Worm (Caenorhabditis elegans) whole organism, L2 larva: ENCODE data around the gene T01C3.2.

Experiments used
- C34F6.9 ChIP-seq: fragments of 150-350 bp; optimal IDR thresholded peaks from 2 replicates; lab custom pipeline; 2014; ENCODE audit warnings: missing biosample characterization, missing genetic modification characterization
- F13H6.1 ChIP-seq: sonication (generic microtip); optimal IDR thresholded peaks from 2 replicates; lab custom pipeline; 2016; ENCODE audit warnings: missing genetic modification characterization, missing compliant biosample characterization
- ZK546.5 ChIP-seq: sonication (generic microtip); optimal IDR thresholded peaks from 2 replicates; lab custom pipeline; 2017; ENCODE audit warnings: missing biosample characterization, missing genetic modification characterization
- alr-1 ChIP-seq: fragments of 150-350 bp; optimal IDR thresholded peaks from 2 replicates; lab custom pipeline; 2014; ENCODE audit warnings: missing biosample characterization, missing genetic modification characterization
- ama-1 ChIP-seq: fragments of 150-350 bp; optimal IDR thresholded peaks from 2 replicates; lab custom pipeline; 2018; ENCODE audit warnings: inconsistent platforms
- ceh-16 ChIP-seq: fragments of 150-350 bp; optimal IDR thresholded peaks from 2 replicates; lab custom pipeline; 2014; ENCODE audit warnings: missing biosample characterization, missing genetic modification characterization
- elt-3 ChIP-seq: sonication (generic microtip); optimal IDR thresholded peaks from 2 replicates; lab custom pipeline; 2017; ENCODE audit warnings: missing biosample characterization, missing genetic modification characterization
- gmeb-1 ChIP-seq: fragments of 150-350 bp; optimal IDR thresholded peaks from 2 replicates; lab custom pipeline; 2014; ENCODE audit warnings: missing biosample characterization, missing genetic modification characterization
- lsy-2 ChIP-seq, 2 experiments: fragments of 150-350 bp in 1 of 2; sonication (generic microtip) in 1 of 2; optimal IDR thresholded peaks; 2 replicates each; lab custom pipeline; 2014 to 2017; ENCODE audit warnings: missing biosample characterization in 2 of 2, missing genetic modification characterization in 2 of 2
- mab-5 ChIP-seq: fragments of 150-350 bp; optimal IDR thresholded peaks from 2 replicates; lab custom pipeline; 2014; ENCODE audit warnings: missing biosample characterization, missing genetic modification characterization
- mbf-1 ChIP-seq: sonication (generic microtip); optimal IDR thresholded peaks from 2 replicates; lab custom pipeline; 2017; ENCODE audit warnings: missing biosample characterization, missing genetic modification characterization
- nhr-10 ChIP-seq: sonication (generic microtip); optimal IDR thresholded peaks from 2 replicates; lab custom pipeline; 2017; ENCODE audit warnings: missing biosample characterization, missing genetic modification characterization
- nhr-11 ChIP-seq: fragments of 150-350 bp; optimal IDR thresholded peaks from 2 replicates; lab custom pipeline; 2014; ENCODE audit warnings: missing biosample characterization, missing genetic modification characterization
- nhr-12 ChIP-seq: fragments of 150-350 bp; optimal IDR thresholded peaks from 2 replicates; lab custom pipeline; 2014; ENCODE audit warnings: missing biosample characterization, missing genetic modification characterization
- nhr-129 ChIP-seq: fragments of 150-350 bp; optimal IDR thresholded peaks from 2 replicates; lab custom pipeline; 2014; ENCODE audit warnings: missing biosample characterization, missing genetic modification characterization
- nhr-23 ChIP-seq: fragments of 150-350 bp; optimal IDR thresholded peaks from 2 replicates; lab custom pipeline; 2014; ENCODE audit warnings: missing biosample characterization, missing genetic modification reagents, missing genetic modification characterization
- nhr-77 ChIP-seq: fragments of 150-350 bp; optimal IDR thresholded peaks from 2 replicates; lab custom pipeline; 2014; ENCODE audit warnings: missing biosample characterization, missing genetic modification characterization
- peb-1 ChIP-seq: fragments of 150-350 bp; optimal IDR thresholded peaks from 2 replicates; lab custom pipeline; 2014; ENCODE audit warnings: missing biosample characterization, missing genetic modification characterization
- sem-4 ChIP-seq: fragments of 150-350 bp; optimal IDR thresholded peaks from 2 replicates; lab custom pipeline; 2014; ENCODE audit warnings: missing biosample characterization, missing genetic modification reagents, missing genetic modification characterization
- sma-3 ChIP-seq: sonication (generic microtip); optimal IDR thresholded peaks from 2 replicates; lab custom pipeline; 2016; ENCODE audit warnings: missing genetic modification reagents, missing genetic modification characterization, missing compliant biosample characterization
- sma-9 ChIP-seq, 2 experiments: fragments of 150-350 bp in 1 of 2; sonication (generic microtip) in 1 of 2; optimal IDR thresholded peaks; 2 replicates each; lab custom pipeline; 2014 to 2016; ENCODE audit warnings: missing genetic modification characterization in 2 of 2, mild to moderate bottlenecking in 1 of 2, missing biosample characterization in 1 of 2, missing compliant biosample characterization in 1 of 2, missing genetic modification reagents in 1 of 2, moderate library complexity in 1 of 2
- unc-55 ChIP-seq: fragments of 150-350 bp; sonication (generic microtip); optimal IDR thresholded peaks from 3 replicates; lab custom pipeline; 2014; ENCODE audit warnings: missing biosample characterization, missing genetic modification reagents, missing genetic modification characterization
- unc-62 ChIP-seq: fragments of 150-350 bp; optimal IDR thresholded peaks from 2 replicates; lab custom pipeline; 2014; ENCODE audit warnings: missing biosample characterization, missing genetic modification reagents, missing genetic modification characterization
- zag-1 ChIP-seq: fragments of 150-350 bp; optimal IDR thresholded peaks from 2 replicates; lab custom pipeline; 2014; ENCODE audit warnings: missing biosample characterization, missing genetic modification characterization
- ztf-1 ChIP-seq: fragments of 200-800 bp; sonication (Bioruptor generic); conservative IDR thresholded peaks from 2 replicates; pipeline ENCODE4 v1.3.6; 2022; ENCODE audit warnings: missing genetic modification characterization, missing compliant biosample characterization
- ztf-11 ChIP-seq: sonication (generic microtip); optimal IDR thresholded peaks from 2 replicates; lab custom pipeline; 2017; ENCODE audit warnings: missing biosample characterization, missing genetic modification characterization
- ztf-4 ChIP-seq: fragments of 150-350 bp; optimal IDR thresholded peaks from 2 replicates; lab custom pipeline; 2014; ENCODE audit warnings: missing biosample characterization, missing genetic modification characterization

The T01C3.2 gene

ce11 chrV:15013328-15013727, 22.4 kb downstream of the T01C3.2 start:
- TF ChIP-seq C34F6.9 (tag; lab: Kevin White, UChicago) (no peak), ztf-4 (tag; lab: Kevin White, UChicago) (no peak), ztf-1 (GFP tag; lab: Robert Waterston, UW) (no peak), sem-4 (tag; lab: Kevin White, UChicago) (no peak)

ce11 chrV:15014164-15014563, 23.2 kb downstream of the T01C3.2 start, which contains the start of gene obr-2:
obr-2 (minus strand) TSS chrV:15014264.
- TF ChIP-seq lsy-2 (tag; optimal IDR thresholded peaks at IDR 0.05; lab: Kevin White, UChicago) (no peak), elt-3 (tag; lab: Kevin White, UChicago) (no peak), ama-1 (lab: Kevin White, UChicago) (no peak), C34F6.9 (tag; lab: Kevin White, UChicago) (no peak), mbf-1 (no peak), sma-3 (no peak), ZK546.5 (no peak), gmeb-1 (tag; lab: Kevin White, UChicago) (no peak), nhr-23 (no peak), sma-9 (GFP tag; optimal IDR thresholded peaks at IDR 0.05; lab: Kevin White, UChicago) (no peak), sma-9 (tag; optimal IDR thresholded peaks at IDR 0.05; lab: Kevin White, UChicago) (no peak), ztf-11 (tag; lab: Kevin White, UChicago) (no peak)

ce11 chrV:15015799-15016198, 24.8 kb downstream of the T01C3.2 start:
- no peak for TF ChIP-seq nhr-77 (tag; lab: Kevin White, UChicago)
- TF ChIP-seq sma-9 (GFP tag; optimal IDR thresholded peaks at IDR 0.05; lab: Kevin White, UChicago) = peak; percentile 33
- TF ChIP-seq sma-9 (tag; optimal IDR thresholded peaks at IDR 0.05; lab: Kevin White, UChicago) = no peak

ce11 chrV:15016795-15017429, 25.9 kb downstream of the T01C3.2 start:
- TF ChIP-seq nhr-129 = peak; percentile 31
- TF ChIP-seq mab-5 = no peak
- peak; percentile 4 for TF ChIP-seq F13H6.1 (tag; lab: Kevin White, UChicago)

- TF ChIP-seq gmeb-1 (tag; lab: Kevin White, UChicago) = no peak
- TF ChIP-seq unc-55 = no peak
- TF ChIP-seq ceh-16 = no peak
- TF ChIP-seq nhr-12 = no peak
- no peak for TF ChIP-seq nhr-77 (tag; lab: Kevin White, UChicago)
- TF ChIP-seq ztf-1 (GFP tag; lab: Robert Waterston, UW) = no peak
- no peak for TF ChIP-seq sem-4 (tag; lab: Kevin White, UChicago)
- TF ChIP-seq unc-62 (GFP tag; lab: Kevin White, UChicago) = no peak
- no peak for TF ChIP-seq mbf-1
- no peak for TF ChIP-seq ZK546.5
- TF ChIP-seq peb-1 (tag; lab: Kevin White, UChicago) = no peak
- no peak for TF ChIP-seq nhr-23
- TF ChIP-seq nhr-10 (tag; lab: Kevin White, UChicago) = no peak
- TF ChIP-seq zag-1 (tag; lab: Kevin White, UChicago) = no peak
- TF ChIP-seq elt-3 (tag; lab: Kevin White, UChicago) = no peak
Observed at ce11 chrV:15020229-15020628, 29.3 kb downstream of the T01C3.2 start, which contains the start of gene F14H8.2. F14H8.2 (minus strand) TSS chrV:15020329.

ce11 chrV:15020732-15021131, 29.8 kb downstream of the T01C3.2 start, which contains the start of gene F14H8.5:
F14H8.5 (plus strand) TSS chrV:15021032.
- no peak for TF ChIP-seq nhr-11 (tag; lab: Kevin White, UChicago)

ce11 chrV:15023544-15023943, 32.6 kb downstream of the T01C3.2 start, which contains the start of gene F14H8.4:
F14H8.4 (plus strand) TSS chrV:15023844.
- TF ChIP-seq ZK546.5 (no peak), alr-1 (tag; lab: Kevin White, UChicago) (no peak), ztf-1 (GFP tag; lab: Robert Waterston, UW) (no peak)
